Worm (Caenorhabditis elegans) whole organism, late embryonic: ENCODE results near the gene dop-4.

Experiments
- C38D4.7 ChIP-seq: fragments of 200-800 bp; sonication (Bioruptor generic); optimal IDR thresholded peaks from 2 replicates; lab custom pipeline; 2018; ENCODE audit warnings: mild to moderate bottlenecking, missing genetic modification characterization, moderate library complexity, missing compliant biosample characterization
- F13H6.1 ChIP-seq: sonication (generic microtip); optimal IDR thresholded peaks from 2 replicates; lab custom pipeline; 2016; ENCODE audit warnings: missing genetic modification characterization, missing compliant biosample characterization
- K02D7.2 ChIP-seq: sonication (generic microtip); optimal IDR thresholded peaks from 2 replicates; lab custom pipeline; 2017; ENCODE audit warnings: mild to moderate bottlenecking, missing genetic modification characterization, missing compliant biosample characterization
- Y22D7AL.16 ChIP-seq: sonication (generic microtip); optimal IDR thresholded peaks from 2 replicates; lab custom pipeline; 2016; ENCODE audit warnings: missing genetic modification characterization, missing compliant biosample characterization
- ama-1 ChIP-seq: fragments of 150-350 bp; optimal IDR thresholded peaks from 2 replicates; lab custom pipeline; 2014
- ceh-14 ChIP-seq: sonication (generic microtip); optimal IDR thresholded peaks from 2 replicates; lab custom pipeline; 2016; ENCODE audit warnings: missing genotype, missing genetic modification characterization, missing compliant biosample characterization
- ceh-18 ChIP-seq: sonication (generic microtip); optimal IDR thresholded peaks from 2 replicates; lab custom pipeline; 2016; ENCODE audit warnings: missing genetic modification characterization, missing compliant biosample characterization
- ceh-2 ChIP-seq: sonication (generic microtip); optimal IDR thresholded peaks from 2 replicates; lab custom pipeline; 2016; ENCODE audit warnings: missing genotype, missing genetic modification characterization, missing compliant biosample characterization
- ceh-22 ChIP-seq: sonication (generic microtip); optimal IDR thresholded peaks from 2 replicates; lab custom pipeline; 2017; ENCODE audit warnings: missing biosample characterization, missing genetic modification characterization
- ceh-31 ChIP-seq: sonication (generic microtip); optimal IDR thresholded peaks from 2 replicates; lab custom pipeline; 2016; ENCODE audit warnings: missing genetic modification characterization, missing compliant biosample characterization
- dmd-4 ChIP-seq: sonication (generic microtip); optimal IDR thresholded peaks from 2 replicates; lab custom pipeline; 2016; ENCODE audit warnings: borderline replicate concordance, missing genetic modification characterization, missing compliant biosample characterization
- dve-1 ChIP-seq: sonication (generic microtip); optimal IDR thresholded peaks from 2 replicates; lab custom pipeline; 2017; ENCODE audit warnings: antibody characterized with exemption, mild to moderate bottlenecking, missing genetic modification characterization, missing compliant biosample characterization
- elt-2 ChIP-seq: sonication (generic microtip); optimal IDR thresholded peaks from 2 replicates; lab custom pipeline; 2016; ENCODE audit warnings: missing genetic modification reagents, missing genetic modification characterization, missing compliant biosample characterization
- elt-4 ChIP-seq: sonication (generic microtip); optimal IDR thresholded peaks from 2 replicates; lab custom pipeline; 2016; ENCODE audit warnings: missing genetic modification characterization, missing compliant biosample characterization
- ets-4 ChIP-seq: sonication (generic microtip); optimal IDR thresholded peaks from 2 replicates; lab custom pipeline; 2016; ENCODE audit warnings: missing genetic modification characterization, missing compliant biosample characterization
- eyg-1 ChIP-seq: sonication (generic microtip); optimal IDR thresholded peaks from 2 replicates; lab custom pipeline; 2016; ENCODE audit warnings: missing genotype, missing genetic modification characterization, missing compliant biosample characterization
- fkh-10 ChIP-seq: fragments of 150-350 bp; optimal IDR thresholded peaks from 2 replicates; lab custom pipeline; 2014; ENCODE audit warnings: missing biosample characterization, missing genetic modification reagents, missing genetic modification characterization
- fkh-6 ChIP-seq: sonication (generic microtip); optimal IDR thresholded peaks from 2 replicates; lab custom pipeline; 2016; ENCODE audit warnings: missing genetic modification characterization, missing compliant biosample characterization
- gmeb-2 ChIP-seq: sonication (generic microtip); optimal IDR thresholded peaks from 2 replicates; lab custom pipeline; 2016; ENCODE audit warnings: missing genetic modification characterization, inconsistent platforms, missing compliant biosample characterization
- hlh-13 ChIP-seq: fragments of 200-800 bp; sonication (Bioruptor generic); optimal IDR thresholded peaks from 2 replicates; lab custom pipeline; 2018; ENCODE audit warnings: mild to moderate bottlenecking, missing genetic modification characterization, missing compliant biosample characterization
- hlh-30 ChIP-seq: sonication (generic microtip); optimal IDR thresholded peaks from 2 replicates; lab custom pipeline; 2017; ENCODE audit warnings: antibody characterized with exemption, missing genetic modification characterization, missing compliant biosample characterization; ENCODE audit not compliant: insufficient read depth
- hlh-8 ChIP-seq: sonication (generic microtip); optimal IDR thresholded peaks from 2 replicates; lab custom pipeline; 2016; ENCODE audit warnings: missing genotype, missing genetic modification characterization, missing compliant biosample characterization
- lim-6 ChIP-seq: sonication (generic microtip); optimal IDR thresholded peaks from 2 replicates; lab custom pipeline; 2016; ENCODE audit warnings: missing genetic modification characterization, missing compliant biosample characterization
- madf-2 ChIP-seq: sonication (generic microtip); optimal IDR thresholded peaks from 2 replicates; lab custom pipeline; 2017; ENCODE audit warnings: missing genetic modification characterization, missing compliant biosample characterization
- nfya-1 ChIP-seq: sonication (generic microtip); optimal IDR thresholded peaks from 2 replicates; lab custom pipeline; 2017; ENCODE audit warnings: missing genetic modification characterization, mild to moderate bottlenecking, missing compliant biosample characterization, antibody characterized with exemption, moderate library complexity
- nhr-11 ChIP-seq: fragments of 150-350 bp; optimal IDR thresholded peaks from 2 replicates; lab custom pipeline; 2014; ENCODE audit warnings: missing biosample characterization, missing genetic modification characterization
- nhr-232 ChIP-seq: sonication (generic microtip); optimal IDR thresholded peaks from 2 replicates; lab custom pipeline; 2016; ENCODE audit warnings: missing genetic modification characterization, missing compliant biosample characterization
- npax-4 ChIP-seq: sonication (generic microtip); optimal IDR thresholded peaks from 2 replicates; lab custom pipeline; 2016; ENCODE audit warnings: missing genetic modification characterization, missing compliant biosample characterization
- odd-2 ChIP-seq: sonication (generic microtip); optimal IDR thresholded peaks from 2 replicates; lab custom pipeline; 2017; ENCODE audit warnings: antibody characterized with exemption, mild to moderate bottlenecking, missing genetic modification characterization, missing compliant biosample characterization
- pag-3 ChIP-seq: sonication (generic microtip); optimal IDR thresholded peaks from 2 replicates; lab custom pipeline; 2016; ENCODE audit warnings: missing compliant biosample characterization, missing genetic modification characterization, borderline replicate concordance
- pax-1 ChIP-seq: fragments of 150-350 bp; optimal IDR thresholded peaks from 2 replicates; lab custom pipeline; 2014; ENCODE audit warnings: missing biosample characterization, missing genetic modification characterization
- pha-2 ChIP-seq: sonication (generic microtip); optimal IDR thresholded peaks from 2 replicates; lab custom pipeline; 2017; ENCODE audit warnings: mild to moderate bottlenecking, missing genetic modification characterization, missing compliant biosample characterization
- pqm-1 ChIP-seq: sonication (generic microtip); optimal IDR thresholded peaks from 2 replicates; lab custom pipeline; 2016; ENCODE audit warnings: missing genetic modification characterization, missing compliant biosample characterization
- pros-1 ChIP-seq: fragments of 150-350 bp; optimal IDR thresholded peaks from 2 replicates; lab custom pipeline; 2014; ENCODE audit warnings: missing biosample characterization, missing genetic modification reagents, missing genetic modification characterization
- ref-2 ChIP-seq: sonication (generic microtip); optimal IDR thresholded peaks from 2 replicates; lab custom pipeline; 2016; ENCODE audit warnings: missing genetic modification characterization, missing compliant biosample characterization
- rnt-1 ChIP-seq: sonication (generic microtip); optimal IDR thresholded peaks from 2 replicates; lab custom pipeline; 2016; ENCODE audit warnings: missing genetic modification characterization, missing compliant biosample characterization
- sdc-2 ChIP-seq: sonication (generic microtip); optimal IDR thresholded peaks from 2 replicates; lab custom pipeline; 2016; ENCODE audit warnings: missing genotype, missing genetic modification characterization, missing compliant biosample characterization
- sox-4 ChIP-seq: sonication (generic microtip); optimal IDR thresholded peaks from 2 replicates; lab custom pipeline; 2017; ENCODE audit warnings: mild to moderate bottlenecking, missing genetic modification characterization, inconsistent platforms, missing compliant biosample characterization
- tbx-2 ChIP-seq: sonication (generic microtip); optimal IDR thresholded peaks from 2 replicates; lab custom pipeline; 2016; ENCODE audit warnings: missing genetic modification characterization, missing compliant biosample characterization
- unc-3 ChIP-seq, 2 experiments: fragments of 200-800 bp in 1 of 2; sonication (Bioruptor generic) in 1 of 2; sonication (generic microtip) in 1 of 2; conservative IDR thresholded peaks in 1 of 2; optimal IDR thresholded peaks in 1 of 2; 2 replicates each; pipeline versions ENCODE4 v1.3.6 to Lab custom; 2016 to 2022; ENCODE audit warnings: missing compliant biosample characterization in 2 of 2, missing genetic modification characterization in 2 of 2, missing genetic modification reagents in 1 of 2
- unc-42 ChIP-seq: sonication (generic microtip); optimal IDR thresholded peaks from 2 replicates; lab custom pipeline; 2016; ENCODE audit warnings: missing genotype, missing genetic modification characterization, missing compliant biosample characterization
- ztf-16 ChIP-seq: sonication (generic microtip); optimal IDR thresholded peaks from 2 replicates; lab custom pipeline; 2017; ENCODE audit warnings: missing genetic modification characterization, missing compliant biosample characterization

dop-4 gene

ce11 chrX:1344818-1345217, 49.8 kb downstream of the dop-4 start (continued):
- TF ChIP-seq ceh-18 (tag; lab: Kevin White, UChicago) (peak; percentile 90), nfya-1 (tag; lab: Kevin White, UChicago) (peak; percentile 86), odd-2 (tag; lab: Kevin White, UChicago) (no peak), hlh-30 (tag; lab: Kevin White, UChicago) (peak; percentile 35), K02D7.2 (tag; lab: Kevin White, UChicago) (no peak), ceh-22 (peak; percentile 72), pax-1 (peak; percentile 54), pqm-1 (tag; lab: Kevin White, UChicago) (no peak), dve-1 (tag; lab: Kevin White, UChicago) (peak; percentile 88), fkh-10 (GFP tag; lab: Kevin White, UChicago) (peak; percentile 63), ama-1 (lab: Kevin White, UChicago) (no peak), gmeb-2 (tag; lab: Kevin White, UChicago) (peak; percentile 35), sox-4 (tag; lab: Kevin White, UChicago) (no peak), ceh-2 (tag; lab: Kevin White, UChicago) (peak; percentile 55), Y22D7AL.16 (no peak), ztf-16 (tag; lab: Kevin White, UChicago) (peak; percentile 46), npax-4 (tag; lab: Kevin White, UChicago) (no peak), madf-2 (tag; lab: Kevin White, UChicago) (peak; percentile 3), sdc-2 (tag; lab: Kevin White, UChicago) (peak; percentile 99), elt-4 (tag; lab: Kevin White, UChicago) (no peak), nhr-11 (tag; lab: Kevin White, UChicago) (no peak), hlh-8 (tag; lab: Kevin White, UChicago) (no peak), unc-42 (tag; lab: Kevin White, UChicago) (peak; percentile 89), fkh-6 (tag; lab: Kevin White, UChicago) (no peak), unc-3 (GFP tag; conservative IDR thresholded peaks at IDR 0.05; lab: Robert Waterston, UW) (no peak), unc-3 (tag; optimal IDR thresholded peaks at IDR 0.05; lab: Kevin White, UChicago) (no peak), C38D4.7 (GFP tag; lab: Kevin White, UChicago) (no peak), elt-2 (tag; lab: Kevin White, UChicago) (peak; percentile 47), tbx-2 (tag; lab: Kevin White, UChicago) (peak; percentile 74), nhr-232 (tag; lab: Kevin White, UChicago) (no peak), ets-4 (peak; percentile 36), ceh-14 (no peak), pros-1 (tag; lab: Kevin White, UChicago) (peak; percentile 72), hlh-13 (no peak), ref-2 (peak; percentile 77), eyg-1 (no peak), ceh-31 (tag; lab: Kevin White, UChicago) (peak; percentile 80), F13H6.1 (tag; lab: Kevin White, UChicago) (no peak), rnt-1 (tag; lab: Kevin White, UChicago) (peak; percentile 76), pag-3 (tag; lab: Kevin White, UChicago) (no peak), dmd-4 (tag; lab: Kevin White, UChicago) (no peak), pha-2 (no peak), lim-6 (tag; lab: Kevin White, UChicago) (no peak)
